Worm (Caenorhabditis elegans) whole organism, young adult: ENCODE measurements around the gene arrd-17.
A peak's percentile ranks its signal among the peaks of the same experiment; 100 is the strongest.

Source experiments
- B0019.2 ChIP-seq: fragments of 200-800 bp; sonication (Bioruptor generic); conservative IDR thresholded peaks from 2 replicates; pipeline ENCODE4 v1.3.6; 2022; ENCODE audit warnings: missing genetic modification reagents, missing genetic modification characterization, missing compliant biosample characterization
- C17E4.6 ChIP-seq: fragments of 200-800 bp; sonication (Bioruptor generic); IDR thresholded peaks from 2 replicates; pipeline ENCODE4 v1.3.6; 2022; ENCODE audit warnings: missing genetic modification reagents, missing genetic modification characterization, missing compliant biosample characterization
- F22D6.2 ChIP-seq: sonication (generic microtip); optimal IDR thresholded peaks from 2 replicates; lab custom pipeline; 2016; ENCODE audit warnings: mild to moderate bottlenecking, missing genetic modification characterization, missing compliant biosample characterization
- F33H1.4 ChIP-seq: fragments of 200-800 bp; sonication (Bioruptor generic); IDR thresholded peaks from 2 replicates; pipeline ENCODE4 v1.3.6; 2022; ENCODE audit warnings: missing genetic modification reagents, missing genetic modification characterization, missing compliant biosample characterization
- F37B4.10 ChIP-seq: fragments of 200-800 bp; sonication (Bioruptor generic); IDR thresholded peaks from 2 replicates; pipeline ENCODE4 v1.3.6; 2022; ENCODE audit warnings: missing genetic modification characterization, missing compliant biosample characterization
- F52B5.7 ChIP-seq: sonication (generic microtip); optimal IDR thresholded peaks from 2 replicates; lab custom pipeline; 2016; ENCODE audit warnings: mild to moderate bottlenecking, missing genetic modification characterization, missing compliant biosample characterization
- F57A8.1 ChIP-seq: fragments of 200-800 bp; sonication (Bioruptor generic); optimal IDR thresholded peaks from 2 replicates; lab custom pipeline; 2018; ENCODE audit warnings: mild to moderate bottlenecking, missing genetic modification characterization, moderate library complexity, missing compliant biosample characterization
- F57C9.4 ChIP-seq: sonication (generic microtip); optimal IDR thresholded peaks from 2 replicates; lab custom pipeline; 2017; ENCODE audit warnings: mild to moderate bottlenecking, missing genetic modification characterization, missing compliant biosample characterization
- T26A5.8 ChIP-seq: sonication (generic microtip); optimal IDR thresholded peaks from 2 replicates; lab custom pipeline; 2016; ENCODE audit warnings: missing genetic modification characterization, missing compliant biosample characterization
- Y53F4B.3 ChIP-seq: fragments of 200-800 bp; sonication (Bioruptor generic); IDR thresholded peaks from 2 replicates; pipeline ENCODE4 v1.3.6; 2022; ENCODE audit warnings: missing genetic modification reagents, missing genetic modification characterization, missing compliant biosample characterization
- Y53G8AR.9 ChIP-seq: fragments of 200-800 bp; sonication (Bioruptor generic); conservative IDR thresholded peaks from 2 replicates; pipeline ENCODE4 v1.3.6; 2022; ENCODE audit warnings: missing genetic modification reagents, missing genetic modification characterization, missing compliant biosample characterization
- Y67H2A.10 ChIP-seq: fragments of 200-800 bp; sonication (Bioruptor generic); conservative IDR thresholded peaks from 2 replicates; pipeline ENCODE4 v1.3.6; 2022; ENCODE audit warnings: missing genetic modification reagents, missing genetic modification characterization, missing compliant biosample characterization
- Y95B8A.8 ChIP-seq: fragments of 200-800 bp; sonication (Bioruptor generic); IDR thresholded peaks from 2 replicates; pipeline ENCODE4 v1.3.6; 2022; ENCODE audit warnings: missing genetic modification reagents, missing genetic modification characterization, missing compliant biosample characterization
- ama-1 ChIP-seq, 3 experiments: fragments of 150-350 bp in 1 of 3; sonication (generic microtip) in 2 of 3; optimal IDR thresholded peaks; 2 replicates each; lab custom pipeline; 2014 to 2018; ENCODE audit warnings: missing biosample characterization in 2 of 3, missing genetic modification characterization in 2 of 3, missing genetic modification reagents in 2 of 3
- aptf-2 ChIP-seq: fragments of 200-800 bp; sonication (Bioruptor generic); conservative IDR thresholded peaks from 2 replicates; pipeline ENCODE4 v1.3.6; 2022; ENCODE audit warnings: missing genetic modification reagents, missing genetic modification characterization, missing compliant biosample characterization
- attf-3 ChIP-seq: fragments of 200-800 bp; sonication (Bioruptor generic); conservative IDR thresholded peaks from 2 replicates; pipeline ENCODE4 v1.3.6; 2022; ENCODE audit warnings: missing genetic modification reagents, missing genetic modification characterization, missing compliant biosample characterization
- bed-2 ChIP-seq: fragments of 200-800 bp; sonication (Bioruptor generic); IDR thresholded peaks from 2 replicates; pipeline ENCODE4 v1.3.6; 2022; ENCODE audit warnings: missing genetic modification reagents, missing genetic modification characterization, missing compliant biosample characterization
- cebp-1 ChIP-seq, 2 experiments: fragments of 200-800 bp in 1 of 2; sonication (Bioruptor generic) in 1 of 2; sonication (generic microtip) in 1 of 2; IDR thresholded peaks in 1 of 2; optimal IDR thresholded peaks in 1 of 2; 2 replicates each; pipeline versions ENCODE4 v1.3.6 to Lab custom; 2017 to 2022; ENCODE audit warnings: missing compliant biosample characterization in 2 of 2, missing genetic modification characterization in 2 of 2, mild to moderate bottlenecking in 1 of 2, missing genetic modification reagents in 1 of 2, moderate library complexity in 1 of 2
- cebp-2 ChIP-seq: fragments of 200-800 bp; sonication (Bioruptor generic); IDR thresholded peaks from 2 replicates; pipeline ENCODE4 v1.3.6; 2022; ENCODE audit warnings: missing genetic modification characterization, missing compliant biosample characterization
- ceh-58 ChIP-seq: fragments of 200-800 bp; sonication (Bioruptor generic); IDR thresholded peaks from 2 replicates; pipeline ENCODE4 v1.3.6; 2022; ENCODE audit warnings: missing genetic modification characterization, missing compliant biosample characterization
- die-1 ChIP-seq: sonication (generic microtip); optimal IDR thresholded peaks from 2 replicates; lab custom pipeline; 2016; ENCODE audit warnings: missing genotype, mild to moderate bottlenecking, missing genetic modification characterization, missing compliant biosample characterization
- dpl-1 ChIP-seq: fragments of 150-350 bp; optimal IDR thresholded peaks from 2 replicates; lab custom pipeline; 2014; ENCODE audit warnings: missing biosample characterization, missing genetic modification reagents, missing genetic modification characterization
- egl-18 ChIP-seq: fragments of 200-800 bp; sonication (Bioruptor generic); IDR thresholded peaks from 2 replicates; pipeline ENCODE4 v1.3.6; 2022; ENCODE audit warnings: missing genetic modification reagents, missing genetic modification characterization, missing compliant biosample characterization
- egrh-3 ChIP-seq: fragments of 200-800 bp; sonication (Bioruptor generic); IDR thresholded peaks from 2 replicates; pipeline ENCODE4 v1.3.6; 2022; ENCODE audit warnings: missing genetic modification reagents, missing genetic modification characterization, missing compliant biosample characterization
- hmg-1.2 ChIP-seq: fragments of 200-800 bp; sonication (Bioruptor generic); IDR thresholded peaks from 2 replicates; pipeline ENCODE4 v1.3.6; 2022; ENCODE audit warnings: missing genetic modification reagents, missing genetic modification characterization, missing compliant biosample characterization
- lin-40 ChIP-seq: sonication (generic microtip); optimal IDR thresholded peaks from 2 replicates; lab custom pipeline; 2016; ENCODE audit warnings: missing genetic modification characterization, mild to moderate bottlenecking, missing compliant biosample characterization, missing genotype, missing genetic modification reagents
- lin-54 ChIP-seq: fragments of 200-800 bp; sonication (Bioruptor generic); optimal IDR thresholded peaks from 2 replicates; lab custom pipeline; 2018; ENCODE audit warnings: mild to moderate bottlenecking, missing genetic modification characterization, missing compliant biosample characterization
- madf-3 ChIP-seq: fragments of 200-800 bp; sonication (Bioruptor generic); IDR thresholded peaks from 2 replicates; pipeline ENCODE4 v1.3.6; 2022; ENCODE audit warnings: missing genetic modification reagents, missing genetic modification characterization, missing compliant biosample characterization
- mcd-1 ChIP-seq: fragments of 200-800 bp; sonication (Bioruptor generic); IDR thresholded peaks from 2 replicates; pipeline ENCODE4 v1.3.6; 2022; ENCODE audit warnings: missing genetic modification reagents, missing genetic modification characterization, missing compliant biosample characterization
- mes-4 ChIP-seq: sonication (generic microtip); optimal IDR thresholded peaks from 2 replicates; lab custom pipeline; 2016; ENCODE audit warnings: missing genotype, missing genetic modification characterization, missing compliant biosample characterization
- nfya-1 ChIP-seq: sonication (generic microtip); optimal IDR thresholded peaks from 2 replicates; lab custom pipeline; 2017; ENCODE audit warnings: antibody characterized with exemption, missing compliant biosample characterization, missing genetic modification characterization, borderline replicate concordance; ENCODE audit not compliant: insufficient read depth
- pha-4 ChIP-seq: fragments of 150-350 bp; sonication (generic microtip); optimal IDR thresholded peaks from 2 replicates; lab custom pipeline; 2014; ENCODE audit warnings: missing biosample characterization, missing genetic modification reagents, missing genetic modification characterization
- rec-8 ChIP-seq, 2 experiments: sonication (generic microtip); optimal IDR thresholded peaks; 2 replicates each; lab custom pipeline; 2016; ENCODE audit warnings: mild to moderate bottlenecking in 2 of 2, missing genetic modification characterization in 2 of 2, missing genetic modification reagents in 2 of 2, missing genotype in 2 of 2, missing biosample characterization in 1 of 2, missing compliant biosample characterization in 1 of 2, moderate library complexity in 1 of 2
- sea-2 ChIP-seq: fragments of 200-800 bp; sonication (Bioruptor generic); IDR thresholded peaks from 2 replicates; pipeline ENCODE4 v1.3.6; 2022; ENCODE audit warnings: missing genetic modification characterization, missing compliant biosample characterization
- snpc-1.1 ChIP-seq: sonication (generic microtip); optimal IDR thresholded peaks from 2 replicates; lab custom pipeline; 2017; ENCODE audit warnings: missing genetic modification characterization, mild to moderate bottlenecking, missing compliant biosample characterization, antibody characterized with exemption, moderate library complexity, missing genotype, missing genetic modification reagents; ENCODE audit not compliant: insufficient read depth
- snpc-1.3 ChIP-seq: sonication (generic microtip); optimal IDR thresholded peaks from 2 replicates; lab custom pipeline; 2017; ENCODE audit warnings: missing genetic modification characterization, mild to moderate bottlenecking, missing compliant biosample characterization, antibody characterized with exemption, moderate library complexity, missing genotype, missing genetic modification reagents; ENCODE audit not compliant: insufficient read depth
- snpc-3.4 ChIP-seq: sonication (generic microtip); optimal IDR thresholded peaks from 2 replicates; lab custom pipeline; 2017; ENCODE audit warnings: missing genetic modification characterization, mild to moderate bottlenecking, missing compliant biosample characterization, antibody characterized with exemption, moderate library complexity, missing genotype, missing genetic modification reagents
- tlf-1 ChIP-seq: fragments of 200-800 bp; sonication (Bioruptor generic); optimal IDR thresholded peaks from 2 replicates; lab custom pipeline; 2018; ENCODE audit warnings: mild to moderate bottlenecking, missing genetic modification characterization, missing compliant biosample characterization
- unc-62 ChIP-seq: fragments of 150-350 bp; optimal IDR thresholded peaks from 2 replicates; lab custom pipeline; 2014; ENCODE audit warnings: missing biosample characterization, missing genetic modification reagents, missing genetic modification characterization
- xnd-1 ChIP-seq: sonication (generic microtip); optimal IDR thresholded peaks from 2 replicates; lab custom pipeline; 2016; ENCODE audit warnings: missing genotype, missing genetic modification reagents, missing genetic modification characterization, missing compliant biosample characterization
- ztf-3 ChIP-seq: fragments of 200-800 bp; sonication (Bioruptor generic); optimal IDR thresholded peaks from 2 replicates; lab custom pipeline; 2018; ENCODE audit warnings: mild to moderate bottlenecking, missing genetic modification characterization, missing compliant biosample characterization

Gene arrd-17

DNA sequence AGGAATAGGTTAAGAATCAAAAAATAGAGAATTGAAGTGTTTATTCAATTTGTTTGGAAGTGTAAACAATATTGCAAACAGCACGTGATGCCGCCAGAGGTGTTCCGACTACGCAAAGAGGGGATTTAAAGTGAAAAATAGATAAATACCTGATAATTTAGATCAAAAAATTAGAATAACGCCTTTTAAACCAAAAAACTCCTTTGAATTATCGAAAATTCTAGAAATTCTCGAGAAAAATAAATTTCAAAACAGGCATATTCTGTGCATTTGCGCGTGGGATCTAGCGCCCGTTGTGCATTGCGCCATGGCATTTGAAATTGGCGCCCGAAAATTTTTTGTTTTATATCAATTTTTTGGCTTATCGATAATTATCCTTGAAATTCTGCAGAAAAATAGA, 8.3 kb downstream of the arrd-17 start, which contains the start of gene hip-1 (continued):
- TF ChIP-seq F33H1.4 (GFP tag; lab: Robert Waterston, UW) = peak; percentile 57
- peak; percentile 36 for TF ChIP-seq snpc-1.3 (tag; lab: Kevin White, UChicago)
- TF ChIP-seq Y53G8AR.9 (GFP tag; lab: Robert Waterston, UW) = no peak
- TF ChIP-seq F57C9.4 (tag; lab: Kevin White, UChicago) = no peak
- no peak for TF ChIP-seq rec-8 (tag; optimal IDR thresholded peaks at IDR 0.05; lab: Kevin White, UChicago)
- peak; percentile 86 for TF ChIP-seq lin-54 (GFP tag; lab: Kevin White, UChicago)
- no peak for TF ChIP-seq madf-3 (GFP tag; lab: Robert Waterston, UW)
- TF ChIP-seq aptf-2 (GFP tag; lab: Robert Waterston, UW) = no peak
- peak; percentile 37 for TF ChIP-seq snpc-3.4 (tag; lab: Kevin White, UChicago)
- TF ChIP-seq T26A5.8 = no peak
- TF ChIP-seq mcd-1 = 0 out of 2 replicates have a peak, but pooled peaks have one; percentile 26
- no peak for TF ChIP-seq lin-40 (tag; lab: Kevin White, UChicago)
- TF ChIP-seq F37B4.10 = no peak
- no peak for TF ChIP-seq attf-3
- TF ChIP-seq egl-18 (GFP tag; lab: Robert Waterston, UW) = no peak
- no peak for TF ChIP-seq ceh-58 (GFP tag; lab: Robert Waterston, UW)
- peak; percentile 30 for TF ChIP-seq tlf-1 (GFP tag; lab: Kevin White, UChicago)
- no peak for TF ChIP-seq die-1 (tag; lab: Kevin White, UChicago)
- TF ChIP-seq C17E4.6 (GFP tag; lab: Robert Waterston, UW) = no peak
- TF ChIP-seq B0019.2 (GFP tag; lab: Robert Waterston, UW) = no peak
- no peak for TF ChIP-seq nfya-1 (tag; lab: Kevin White, UChicago)
- no peak for TF ChIP-seq ztf-3 (GFP tag; lab: Kevin White, UChicago)
- TF ChIP-seq egrh-3 (GFP tag; lab: Robert Waterston, UW) = no peak
- no peak for TF ChIP-seq F52B5.7 (tag; lab: Kevin White, UChicago)
- TF ChIP-seq bed-2 (GFP tag; lab: Robert Waterston, UW) = no peak
- TF ChIP-seq sea-2 (GFP tag; lab: Robert Waterston, UW) = no peak
- TF ChIP-seq hmg-1.2 (GFP tag; lab: Robert Waterston, UW) = no peak
- TF ChIP-seq F22D6.2 = no peak
- TF ChIP-seq Y95B8A.8 (GFP tag; lab: Robert Waterston, UW) = no peak
- no peak for TF ChIP-seq F57A8.1
- no peak for TF ChIP-seq Y53F4B.3 (GFP tag; lab: Robert Waterston, UW)
- TF ChIP-seq xnd-1 (tag; lab: Kevin White, UChicago) = peak; percentile 39
- TF ChIP-seq ama-1 (optimal IDR thresholded peaks at IDR 0.05; lab: Kevin White, UChicago) = no peak
- no peak for TF ChIP-seq ama-1 (GFP tag; optimal IDR thresholded peaks at IDR 0.05; lab: Kevin White, UChicago)
- peak; percentile 64 for TF ChIP-seq dpl-1 (GFP tag; lab: Kevin White, UChicago)
- no peak for TF ChIP-seq Y67H2A.10 (GFP tag; lab: Robert Waterston, UW)
- TF ChIP-seq unc-62 (GFP tag; lab: Kevin White, UChicago) = no peak
- TF ChIP-seq mes-4 (tag; lab: Kevin White, UChicago) = no peak
- TF ChIP-seq pha-4 (tag; lab: Kevin White, UChicago) = peak; percentile 6
- no peak for TF ChIP-seq cebp-1 (GFP tag; IDR thresholded peaks at IDR 0.05; lab: Robert Waterston, UW)
- TF ChIP-seq cebp-1 (tag; optimal IDR thresholded peaks at IDR 0.05; lab: Kevin White, UChicago) = peak; percentile 76
- no peak for TF ChIP-seq cebp-2
- no peak for TF ChIP-seq snpc-1.1 (tag; lab: Kevin White, UChicago)
